Worm (Caenorhabditis elegans): ENCODE results near the gene C47E12.14.
A peak's percentile ranks its signal among the peaks of the same experiment; 100 is the strongest.

C47E12.14 gene

DNA sequence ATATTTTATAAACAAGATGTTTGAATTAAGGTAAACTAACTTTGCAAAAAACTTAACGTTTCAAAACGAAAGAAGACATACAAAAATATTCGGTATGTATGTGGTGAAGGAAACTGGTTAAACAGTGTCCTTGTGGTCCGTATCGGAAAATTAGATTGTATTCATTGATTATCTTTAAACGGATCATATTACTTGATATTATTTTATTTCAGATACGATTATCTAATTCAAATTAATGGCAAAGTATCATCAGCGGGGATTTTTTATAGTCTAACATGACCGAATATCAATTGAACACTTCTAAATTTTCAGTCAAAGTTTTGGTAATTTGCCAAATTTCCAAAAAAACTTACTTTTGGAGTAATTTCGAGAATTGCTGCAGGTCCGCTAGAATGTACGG lies 30.6 kb upstream of the C47E12.14 start, which contains the start of gene C47E12.13:
Gene C47E12.13 (minus strand): TSS at position 101 of the 400 bp plus-strand sequence.
- TF ChIP-seq mdl-1 (tag; optimal IDR thresholded peaks at IDR 0.05) (no peak), eor-1 (tag; optimal IDR thresholded peaks at IDR 0.05) (no peak)

DNA sequence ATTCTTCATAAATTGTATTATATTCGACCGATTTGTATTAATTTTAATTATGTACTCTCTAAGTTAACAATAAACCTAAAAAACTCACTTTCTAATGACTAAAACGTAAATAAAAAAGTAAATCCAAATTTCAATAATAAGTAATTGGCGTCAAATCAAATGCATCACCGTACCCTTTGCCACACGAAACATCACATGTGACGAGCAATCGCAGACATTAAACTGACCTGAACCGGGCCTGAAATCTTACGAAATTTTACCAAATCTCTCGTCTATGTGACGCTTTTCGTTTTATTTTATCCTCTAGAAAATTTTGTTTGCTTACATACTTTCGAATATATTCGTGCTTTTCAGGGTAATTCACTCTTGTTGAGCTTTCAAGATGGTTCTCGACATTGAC lies 27.2 kb upstream of the C47E12.14 start, which contains the start of the genes C47E12.2 and sars-1:
Gene C47E12.2 (minus strand): TSS at position 131 of the 400 bp plus-strand sequence.
Gene sars-1 (plus strand): TSS at position 355 of the 400 bp plus-strand sequence.
- TF ChIP-seq skn-1 (tag; optimal IDR thresholded peaks at IDR 0.05), result no peak
- no peak for TF ChIP-seq nhr-23 (tag; optimal IDR thresholded peaks at IDR 0.05)
- peak; percentile 49 for TF ChIP-seq pha-4 (tag; optimal IDR thresholded peaks at IDR 0.05)
- TF ChIP-seq hmg-11 (tag; optimal IDR thresholded peaks at IDR 0.05), result peak; percentile 42
- TF ChIP-seq lin-15B (tag; optimal IDR thresholded peaks at IDR 0.05), result peak; percentile 43
- peak; percentile 48 for TF ChIP-seq nfya-1 (tag; optimal IDR thresholded peaks at IDR 0.05; ENCODE audit: insufficient read depth)
- TF ChIP-seq egl-5 (tag; optimal IDR thresholded peaks at IDR 0.05), result peak; percentile 4
- no peak for TF ChIP-seq egl-27 (tag; optimal IDR thresholded peaks at IDR 0.05)

ce11 chrIV:10001748-10002147 lies 25.6 kb upstream of the C47E12.14 start, which contains the start of gene C47E12.3:
C47E12.3 (minus strand) TSS chrIV:10001848.
- TF ChIP-seq mml-1 (tag; optimal IDR thresholded peaks at IDR 0.05) (no peak), lsy-12 (tag; optimal IDR thresholded peaks at IDR 0.05) (no peak), fkh-10 (GFP tag; optimal IDR thresholded peaks at IDR 0.05) (no peak), lin-39 (tag; optimal IDR thresholded peaks at IDR 0.05) (no peak)

DNA sequence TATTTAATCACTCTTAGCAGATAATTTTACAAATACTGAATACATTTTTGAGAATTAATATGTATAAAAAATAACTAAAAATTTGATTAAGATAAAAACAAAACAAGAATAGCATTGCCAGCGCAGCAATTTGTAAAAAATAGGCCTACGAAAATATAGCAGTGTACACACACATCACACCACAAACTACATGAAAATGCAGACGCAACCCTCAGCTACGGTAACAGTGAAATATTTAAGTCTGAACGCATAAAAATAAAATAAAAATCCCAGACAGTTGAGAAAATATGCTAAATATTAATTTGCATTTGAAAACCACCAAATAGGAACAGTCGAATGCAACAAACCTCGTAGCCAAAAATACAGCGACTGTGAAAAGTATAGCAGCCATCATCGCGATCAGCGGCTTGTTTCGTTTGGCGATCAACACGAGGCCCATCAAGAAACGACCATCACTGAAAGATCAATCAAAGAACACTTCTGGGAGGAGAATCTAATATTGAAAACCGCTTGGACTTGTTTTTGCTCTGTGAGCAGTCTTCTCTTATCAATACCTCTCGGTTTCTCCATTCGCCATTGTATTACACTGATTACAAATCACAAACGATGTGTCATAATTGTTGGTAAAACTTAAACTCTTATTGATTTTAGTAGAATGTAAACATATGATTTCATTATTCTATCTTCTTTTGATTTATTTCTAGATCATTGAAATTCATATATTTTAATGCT lies 22.5 kb upstream of the C47E12.14 start, which contains the start of gene pyp-1:
Gene pyp-1 (minus strand): TSS at position 439 of the 732 bp plus-strand sequence.
- TF ChIP-seq lin-39 (tag; optimal IDR thresholded peaks at IDR 0.05), result peak; percentile 25
- no peak for TF ChIP-seq ztf-4 (tag; optimal IDR thresholded peaks at IDR 0.05)
- peak; percentile 75 for TF ChIP-seq pha-4 (tag; optimal IDR thresholded peaks at IDR 0.05)
- no peak for TF ChIP-seq elt-1 (tag; optimal IDR thresholded peaks at IDR 0.05)
- no peak for TF ChIP-seq fkh-2 (tag; optimal IDR thresholded peaks at IDR 0.05)
- TF ChIP-seq egl-27 (tag; optimal IDR thresholded peaks at IDR 0.05), result no peak
- no peak for TF ChIP-seq daf-12 (tag; optimal IDR thresholded peaks at IDR 0.05)
- TF ChIP-seq nhr-28 (tag; optimal IDR thresholded peaks at IDR 0.05), result no peak
- TF ChIP-seq hmg-11 (tag; optimal IDR thresholded peaks at IDR 0.05), result no peak
- no peak for TF ChIP-seq nhr-237 (tag; optimal IDR thresholded peaks at IDR 0.05)
- TF ChIP-seq fkh-10 (GFP tag; optimal IDR thresholded peaks at IDR 0.05), result no peak
- peak; percentile 19 for TF ChIP-seq ama-1 (optimal IDR thresholded peaks at IDR 0.05)
- TF ChIP-seq ZK546.5 (tag; optimal IDR thresholded peaks at IDR 0.05), result no peak
- no peak for TF ChIP-seq elt-3 (tag; optimal IDR thresholded peaks at IDR 0.05)
- TF ChIP-seq mdl-1 (tag; optimal IDR thresholded peaks at IDR 0.05), result no peak
- TF ChIP-seq aly-2 (tag; optimal IDR thresholded peaks at IDR 0.05), result no peak
- no peak for TF ChIP-seq skn-1 (tag; optimal IDR thresholded peaks at IDR 0.05)
- TF ChIP-seq ceh-16 (tag; optimal IDR thresholded peaks at IDR 0.05), result no peak
- TF ChIP-seq lsy-12 (tag; optimal IDR thresholded peaks at IDR 0.05), result no peak
- TF ChIP-seq elt-2 (tag; optimal IDR thresholded peaks at IDR 0.05), result peak; percentile 74
- no peak for TF ChIP-seq unc-39 (tag; optimal IDR thresholded peaks at IDR 0.05)
- no peak for TF ChIP-seq nhr-11 (tag; optimal IDR thresholded peaks at IDR 0.05)
- TF ChIP-seq nhr-25 (tag; optimal IDR thresholded peaks at IDR 0.05), result no peak
- TF ChIP-seq nfya-1 (tag; optimal IDR thresholded peaks at IDR 0.05; ENCODE audit: insufficient read depth), result peak; percentile 15
- TF ChIP-seq sea-2 (GFP tag; optimal IDR thresholded peaks at IDR 0.05), result no peak
- peak; percentile 40 for TF ChIP-seq ceh-28 (tag; optimal IDR thresholded peaks at IDR 0.05)
- no peak for TF ChIP-seq ceh-82 (tag; optimal IDR thresholded peaks at IDR 0.05)
- no peak for TF ChIP-seq fos-1 (tag; optimal IDR thresholded peaks at IDR 0.05)
- peak; percentile 7 for TF ChIP-seq snpc-4 (tag; optimal IDR thresholded peaks at IDR 0.05)
- no peak for TF ChIP-seq mml-1 (tag; optimal IDR thresholded peaks at IDR 0.05)
- TF ChIP-seq eor-1 (tag; optimal IDR thresholded peaks at IDR 0.05), result no peak
- no peak for TF ChIP-seq R02D3.7 (tag; optimal IDR thresholded peaks at IDR 0.05)
- no peak for TF ChIP-seq unc-62 (GFP tag; optimal IDR thresholded peaks at IDR 0.05)
- peak; percentile 21 for TF ChIP-seq jun-1 (tag; optimal IDR thresholded peaks at IDR 0.05)
- TF ChIP-seq nhr-76 (tag; optimal IDR thresholded peaks at IDR 0.05), result no peak
- TF ChIP-seq nhr-67 (tag; optimal IDR thresholded peaks at IDR 0.05), result no peak
- no peak for TF ChIP-seq ztf-11 (tag; optimal IDR thresholded peaks at IDR 0.05)
- TF ChIP-seq ceh-9 (tag; optimal IDR thresholded peaks at IDR 0.05), result no peak
- TF ChIP-seq egl-5 (tag; optimal IDR thresholded peaks at IDR 0.05), result no peak
- TF ChIP-seq nhr-77 (tag; optimal IDR thresholded peaks at IDR 0.05), result no peak
- TF ChIP-seq nhr-12 (tag; optimal IDR thresholded peaks at IDR 0.05), result no peak
- TF ChIP-seq tbx-2 (tag; optimal IDR thresholded peaks at IDR 0.05), result no peak
- peak; percentile 83 for TF ChIP-seq pqm-1 (tag; optimal IDR thresholded peaks at IDR 0.05)

Measured in whole organism, L3 larva.